Fruit fly (Drosophila melanogaster): ENCODE measurements around the gene CG6999.

Gene CG6999

DNA sequence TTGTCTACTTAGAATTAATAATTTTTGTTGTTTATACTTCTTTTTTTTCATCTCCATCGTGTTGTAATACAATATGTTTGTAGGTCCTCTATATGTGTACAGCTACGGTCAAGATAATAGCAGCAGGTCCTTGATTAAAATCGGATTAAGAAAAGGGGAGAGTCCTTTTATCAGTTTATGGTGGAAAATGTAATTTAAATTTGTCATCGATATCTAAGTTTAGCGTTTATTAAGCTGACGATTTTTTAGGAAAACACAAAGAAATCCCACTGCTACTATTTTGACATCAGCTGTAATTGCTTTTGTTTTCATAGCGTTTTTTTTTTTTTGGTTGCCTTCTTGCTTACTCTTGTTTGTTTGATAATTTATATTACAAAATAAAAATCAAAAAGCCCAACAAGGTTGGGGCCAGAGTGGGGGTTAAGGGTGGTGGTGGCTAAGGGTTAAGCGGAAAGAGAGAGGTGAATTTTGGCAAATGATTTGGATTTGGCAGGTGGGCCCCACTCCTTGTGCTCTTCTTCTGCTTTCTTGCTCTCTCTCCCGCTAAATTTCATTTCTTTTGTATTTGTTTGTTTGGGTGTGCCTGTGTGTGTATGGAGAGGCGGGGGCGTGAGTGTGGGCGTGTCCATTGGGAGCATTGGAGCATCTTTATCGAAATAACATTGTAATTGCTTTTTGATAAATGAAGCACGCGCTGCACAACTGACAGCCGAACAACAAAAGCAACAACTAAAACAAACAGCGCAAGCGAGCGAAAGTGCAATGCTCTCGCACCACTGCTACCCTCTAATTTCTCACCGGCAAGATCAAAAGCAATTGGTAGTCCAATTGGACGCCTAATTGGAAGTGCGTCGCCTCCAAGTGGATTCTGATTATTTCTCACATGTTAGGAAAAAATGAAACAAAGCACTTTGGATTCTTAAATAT lies 32.9 kb downstream of the CG6999 start (continued):
- TF ChIP-seq CG17829 (tag; optimal IDR thresholded peaks at IDR 0.05) (peak; percentile 40), bab2 (GFP tag; optimal IDR thresholded peaks at IDR 0.05) (peak; percentile 33), Mad (GFP tag; optimal IDR thresholded peaks at IDR 0.05) (peak; percentile 12), HmgZ (tag; optimal IDR thresholded peaks at IDR 0.05) (no peak), CG6654 (GFP tag; optimal IDR thresholded peaks at IDR 0.05) (no peak), unpg (GFP tag; optimal IDR thresholded peaks at IDR 0.05) (peak; percentile 52), lab (GFP tag; optimal IDR thresholded peaks at IDR 0.05) (peak; percentile 60), CG8281 (tag; optimal IDR thresholded peaks at IDR 0.05) (peak; percentile 31), CG18011 (GFP tag; optimal IDR thresholded peaks at IDR 0.05) (no peak), sisA (GFP tag; IDR thresholded peaks at IDR 0.05) (peak; percentile 40; the same call in 1 of the 2 replicates), CG15696 (tag; optimal IDR thresholded peaks at IDR 0.05) (peak; percentile 8), dm (GFP tag; optimal IDR thresholded peaks at IDR 0.05) (no peak), exex (tag; optimal IDR thresholded peaks at IDR 0.05) (no peak), Drgx (GFP tag; IDR thresholded peaks at IDR 0.05) (peak; percentile 34; the same call in 1 of the 2 replicates), CG10147 (GFP tag; optimal IDR thresholded peaks at IDR 0.05) (peak; percentile 15), Hsf (GFP tag; optimal IDR thresholded peaks at IDR 0.05) (peak; percentile 33), ewg (GFP tag; optimal IDR thresholded peaks at IDR 0.05) (no peak), zfh2 (GFP tag; optimal IDR thresholded peaks at IDR 0.05) (no peak), CG7357 (GFP tag; IDR thresholded peaks at IDR 0.05) (no peak), pfk (GFP tag; optimal IDR thresholded peaks at IDR 0.05) (no peak), CG8924 (tag; optimal IDR thresholded peaks at IDR 0.05) (peak; percentile 57), sd (tag; optimal IDR thresholded peaks at IDR 0.05) (no peak), Ets65A (GFP tag) (peak; percentile 77), NC2β (GFP tag; optimal IDR thresholded peaks at IDR 0.05) (no peak), lilli (GFP tag; optimal IDR thresholded peaks at IDR 0.05) (peak; percentile 41), CG10267 (tag; optimal IDR thresholded peaks at IDR 0.05) (peak; percentile 50), Side (GFP tag; optimal IDR thresholded peaks at IDR 0.05) (peak; percentile 7), esg (GFP tag; conservative IDR thresholded peaks at IDR 0.05) (peak; percentile 25; the same call in 1 of the 2 replicates), phol (tag; optimal IDR thresholded peaks at IDR 0.05) (peak; percentile 54), Xrp1 (GFP tag; IDR thresholded peaks at IDR 0.05) (peak; percentile 48; the same call in 1 of the 2 replicates), onecut (GFP tag; IDR thresholded peaks at IDR 0.05) (no peak), CG8765 (GFP tag; IDR thresholded peaks at IDR 0.05) (no peak), CG15514 (GFP tag; optimal IDR thresholded peaks at IDR 0.05) (peak; percentile 21), Ada2b (GFP tag; IDR thresholded peaks at IDR 0.05) (peak; percentile 46), CG13296 (GFP tag; optimal IDR thresholded peaks at IDR 0.05) (peak; percentile 25), Max (GFP tag; optimal IDR thresholded peaks at IDR 0.05) (no peak), CG17385 (GFP tag; optimal IDR thresholded peaks at IDR 0.05) (peak; percentile 57), Oaz (GFP tag; IDR thresholded peaks at IDR 0.05) (no peak), CG14965 (GFP tag; optimal IDR thresholded peaks at IDR 0.05; ENCODE audit: borderline replicate concordance) (no peak), CG1603 (tag; optimal IDR thresholded peaks at IDR 0.05) (peak; percentile 35), dmrt11E (tag; optimal IDR thresholded peaks at IDR 0.05) (peak; percentile 11), Bgb (GFP tag; IDR thresholded peaks at IDR 0.05; ENCODE audit: partially characterized antibody) (0 out of 2 replicates have a peak, but pooled peaks have one; percentile 9), CG3838 (GFP tag; optimal IDR thresholded peaks at IDR 0.05) (no peak), CG3995 (GFP tag; optimal IDR thresholded peaks at IDR 0.05) (no peak), CG6689 (GFP tag; IDR thresholded peaks at IDR 0.05) (peak; percentile 22; the same call in 1 of the 2 replicates), caup (GFP tag; optimal IDR thresholded peaks at IDR 0.05; ENCODE audit: severe bottlenecking) (no peak), ken (GFP tag; IDR thresholded peaks at IDR 0.05) (peak; percentile 41; the same call in 1 of the 3 replicates), Hmr (GFP tag; optimal IDR thresholded peaks at IDR 0.05) (peak; percentile 24)

Measured in whole organism, embryonic.